Fruit fly (Drosophila melanogaster) whole organism, embryonic: ENCODE data around the gene Flad1.

Experiments used
- ATbp ChIP-seq: fragments of 200-800 bp; sonication (Bioruptor generic); optimal IDR thresholded peaks from 2 replicates; lab custom pipeline; 2017; ENCODE audit warnings: missing biosample characterization, mild to moderate bottlenecking, missing genetic modification characterization, missing genetic modification reagents
- Ada2b ChIP-seq: fragments of 200-800 bp; sonication (Bioruptor generic); IDR thresholded peaks from 2 replicates; pipeline ENCODE4 v1.3.6; 2022; ENCODE audit warnings: missing biosample characterization, missing genetic modification characterization
- CG10565 ChIP-seq: fragments of 200-800 bp; sonication (Bioruptor generic); optimal IDR thresholded peaks from 3 replicates; lab custom pipeline; 2016; ENCODE audit warnings: missing biosample characterization, mild to moderate bottlenecking, missing genetic modification characterization
- CG11695 ChIP-seq: fragments of 200-800 bp; sonication (Bioruptor generic); IDR thresholded peaks from 3 replicates; pipeline ENCODE4 v1.3.6; 2022; ENCODE audit warnings: missing biosample characterization, missing genetic modification characterization
- CG12071 ChIP-seq: fragments of 200-800 bp; sonication (Bioruptor generic); optimal IDR thresholded peaks from 3 replicates; lab custom pipeline; 2018; ENCODE audit warnings: missing biosample characterization, mild to moderate bottlenecking, missing genetic modification characterization
- CG12155 ChIP-seq: fragments of 200-800 bp; sonication (Bioruptor generic); optimal IDR thresholded peaks from 3 replicates; lab custom pipeline; 2016; ENCODE audit warnings: missing biosample characterization, missing genetic modification characterization
- CG12299 ChIP-seq: fragments of 200-800 bp; sonication (Bioruptor generic); optimal IDR thresholded peaks from 2 replicates; lab custom pipeline; 2018; ENCODE audit warnings: missing biosample characterization, mild to moderate bottlenecking, missing genetic modification characterization
- CG13424 ChIP-seq: fragments of 200-800 bp; sonication (Bioruptor generic); optimal IDR thresholded peaks from 2 replicates; lab custom pipeline; 2019; ENCODE audit warnings: missing biosample characterization, mild to moderate bottlenecking, missing genetic modification characterization, moderate library complexity
- CG1603 ChIP-seq: fragments of 200-800 bp; sonication (Bioruptor generic); optimal IDR thresholded peaks from 2 replicates; lab custom pipeline; 2019; ENCODE audit warnings: missing biosample characterization, mild to moderate bottlenecking, missing genetic modification characterization, moderate library complexity
- CG16813 ChIP-seq: fragments of 200-800 bp; sonication (Bioruptor generic); IDR thresholded peaks from 3 replicates; pipeline ENCODE4 v1.3.6; 2022; ENCODE audit warnings: missing biosample characterization, missing genetic modification characterization; ENCODE audit not compliant: partially characterized antibody
- CG17385 ChIP-seq: fragments of 200-800 bp; sonication (Bioruptor generic); optimal IDR thresholded peaks from 3 replicates; lab custom pipeline; 2018; ENCODE audit warnings: missing biosample characterization, mild to moderate bottlenecking, missing genetic modification characterization
- CG18599 ChIP-seq: fragments of 200-800 bp; sonication (Bioruptor generic); optimal IDR thresholded peaks from 3 replicates; lab custom pipeline; 2017; ENCODE audit warnings: missing biosample characterization, missing genetic modification characterization, mild to moderate bottlenecking, moderate library complexity, missing genetic modification reagents
- CG31388 ChIP-seq: fragments of 200-800 bp; sonication (Bioruptor generic); optimal IDR thresholded peaks from 2 replicates; lab custom pipeline; 2016; ENCODE audit warnings: missing biosample characterization, missing genetic modification characterization
- CG32767 ChIP-seq: fragments of 200-800 bp; sonication (Bioruptor generic); IDR thresholded peaks from 2 replicates; pipeline ENCODE4 v1.3.6; 2022; ENCODE audit warnings: missing biosample characterization, missing genetic modification characterization
- CG6765 ChIP-seq: fragments of 200-800 bp; sonication (Bioruptor generic); optimal IDR thresholded peaks from 3 replicates; lab custom pipeline; 2017; ENCODE audit warnings: missing biosample characterization, mild to moderate bottlenecking, missing genetic modification characterization
- CG7357 ChIP-seq: fragments of 200-800 bp; sonication (Bioruptor generic); IDR thresholded peaks from 3 replicates; pipeline ENCODE4 v1.3.6; 2022; ENCODE audit warnings: missing biosample characterization, missing genetic modification characterization
- CG7745 ChIP-seq: fragments of 200-800 bp; sonication (Bioruptor generic); optimal IDR thresholded peaks from 2 replicates; lab custom pipeline; 2018; ENCODE audit warnings: missing biosample characterization, mild to moderate bottlenecking, missing genetic modification characterization, moderate library complexity
- CG8089 ChIP-seq: fragments of 200-800 bp; sonication (Bioruptor generic); optimal IDR thresholded peaks from 3 replicates; lab custom pipeline; 2016; ENCODE audit warnings: missing biosample characterization, missing genetic modification characterization
- Chrac-16 ChIP-seq: fragments of 200-800 bp; sonication (Bioruptor generic); optimal IDR thresholded peaks from 3 replicates; lab custom pipeline; 2016; ENCODE audit warnings: missing biosample characterization, missing genetic modification characterization
- D19A ChIP-seq: fragments of 200-800 bp; optimal IDR thresholded peaks from 3 replicates; lab custom pipeline; 2019; ENCODE audit warnings: missing biosample characterization, mild to moderate bottlenecking, missing genetic modification characterization, moderate library complexity
- Ets97D ChIP-seq: fragments of 200-800 bp; sonication (Bioruptor generic); optimal IDR thresholded peaks from 3 replicates; lab custom pipeline; 2016; ENCODE audit warnings: missing biosample characterization, missing genetic modification characterization
- H15 ChIP-seq: fragments of 200-800 bp; sonication (Bioruptor generic); IDR thresholded peaks from 3 replicates; pipeline ENCODE4 v1.3.6; 2022; ENCODE audit warnings: missing biosample characterization, missing genetic modification characterization
- Neu2 ChIP-seq: fragments of 200-800 bp; sonication (Bioruptor generic); optimal IDR thresholded peaks from 3 replicates; lab custom pipeline; 2016; ENCODE audit warnings: missing biosample characterization, missing genetic modification characterization, borderline replicate concordance
- PHDP ChIP-seq: fragments of 200-800 bp; sonication (Bioruptor generic); optimal IDR thresholded peaks from 3 replicates; lab custom pipeline; 2018; ENCODE audit warnings: missing biosample characterization, mild to moderate bottlenecking, missing genetic modification characterization, moderate library complexity
- Side ChIP-seq: fragments of 200-800 bp; sonication (Bioruptor generic); optimal IDR thresholded peaks from 2 replicates; lab custom pipeline; 2016; ENCODE audit warnings: missing biosample characterization, missing genetic modification characterization
- Six4 ChIP-seq: fragments of 200-800 bp; sonication (Bioruptor generic); optimal IDR thresholded peaks from 2 replicates; lab custom pipeline; 2016; ENCODE audit warnings: missing biosample characterization, missing genetic modification characterization
- Taf1 ChIP-seq: fragments of 200-800 bp; sonication (Bioruptor generic); IDR thresholded peaks from 2 replicates; pipeline ENCODE4 v1.3.6; 2022; ENCODE audit warnings: missing biosample characterization, missing genetic modification characterization
- ap ChIP-seq: fragments of 200-800 bp; sonication (Bioruptor generic); IDR thresholded peaks from 2 replicates; pipeline ENCODE4 v1.3.6; 2022; ENCODE audit warnings: missing biosample characterization, missing genetic modification characterization
- cas ChIP-seq: fragments of 200-800 bp; sonication (Bioruptor generic); IDR thresholded peaks from 2 replicates; pipeline ENCODE4 v1.3.6; 2022; ENCODE audit warnings: missing biosample characterization, missing genetic modification characterization
- caup ChIP-seq: fragments of 200-800 bp; sonication (Bioruptor generic); optimal IDR thresholded peaks from 3 replicates; lab custom pipeline; 2017; ENCODE audit warnings: missing biosample characterization, mild to moderate bottlenecking, missing genetic modification characterization, moderate library complexity; ENCODE audit not compliant: severe bottlenecking
- en ChIP-seq: fragments of 200-800 bp; sonication (Bioruptor generic); optimal IDR thresholded peaks from 2 replicates; lab custom pipeline; 2016; ENCODE audit warnings: missing biosample characterization, missing genetic modification characterization
- gce ChIP-seq: fragments of 200-800 bp; sonication (Bioruptor generic); IDR thresholded peaks from 3 replicates; pipeline ENCODE4 v1.3.6; 2022; ENCODE audit warnings: missing biosample characterization, missing genetic modification characterization
- grau ChIP-seq: fragments of 200-800 bp; optimal IDR thresholded peaks from 3 replicates; lab custom pipeline; 2019; ENCODE audit warnings: missing biosample characterization, mild to moderate bottlenecking, missing genetic modification characterization, moderate library complexity
- hbn ChIP-seq: fragments of 200-800 bp; sonication (Bioruptor generic); IDR thresholded peaks from 2 replicates; pipeline ENCODE4 v1.3.6; 2022; ENCODE audit warnings: missing biosample characterization, missing genetic modification characterization; ENCODE audit not compliant: partially characterized antibody
- kah ChIP-seq: fragments of 200-800 bp; sonication (Bioruptor generic); optimal IDR thresholded peaks from 2 replicates; lab custom pipeline; 2018; ENCODE audit warnings: missing biosample characterization, mild to moderate bottlenecking, missing genetic modification characterization
- lbe ChIP-seq: fragments of 200-800 bp; sonication (Bioruptor generic); optimal IDR thresholded peaks from 2 replicates; lab custom pipeline; 2016; ENCODE audit warnings: missing biosample characterization, mild to moderate bottlenecking, missing genetic modification characterization
- lilli ChIP-seq: fragments of 200-800 bp; sonication (Bioruptor generic); optimal IDR thresholded peaks from 3 replicates; lab custom pipeline; 2016; ENCODE audit warnings: missing biosample characterization, missing genetic modification characterization
- phol ChIP-seq: fragments of 200-800 bp; sonication (Bioruptor generic); optimal IDR thresholded peaks from 3 replicates; lab custom pipeline; 2018; ENCODE audit warnings: missing biosample characterization, mild to moderate bottlenecking, missing genetic modification characterization, moderate library complexity
- prd ChIP-seq, 3 experiments: fragments of >200 bp in 2 of 3; fragments of 200-800 bp in 1 of 3; sonication (Bioruptor generic) in 1 of 3; optimal IDR thresholded peaks in 2 of 3; IDR thresholded peaks in 1 of 3; 2 replicates in 2 of 3; 3 replicates in 1 of 3; pipeline versions ENCODE4 v1.3.6 to Lab custom; 2017 to 2022; ENCODE audit warnings: missing biosample characterization in 1 of 3, missing genetic modification characterization in 1 of 3
- sens ChIP-seq: fragments of 200-800 bp; sonication (Bioruptor generic); peaks from one replicate; lab custom pipeline; 2016; ENCODE audit warnings: missing biosample characterization, missing genetic modification characterization
- sima ChIP-seq: fragments of 200-800 bp; sonication (Bioruptor generic); optimal IDR thresholded peaks from 2 replicates; lab custom pipeline; 2016; ENCODE audit warnings: missing biosample characterization, missing genetic modification characterization
- slbo ChIP-seq: fragments of 200-800 bp; sonication (Bioruptor generic); IDR thresholded peaks from 2 replicates; pipeline ENCODE4 v1.3.6; 2022; ENCODE audit warnings: missing biosample characterization, missing genetic modification characterization
- stwl ChIP-seq: fragments of 200-800 bp; sonication (Bioruptor generic); optimal IDR thresholded peaks from 3 replicates; lab custom pipeline; 2018; ENCODE audit warnings: missing biosample characterization, mild to moderate bottlenecking, missing genetic modification characterization, moderate library complexity
- trh ChIP-seq: fragments of 200-800 bp; sonication (Bioruptor generic); optimal IDR thresholded peaks from 2 replicates; lab custom pipeline; 2016; ENCODE audit warnings: missing biosample characterization, missing genetic modification characterization
- twi ChIP-seq: fragments of 200-800 bp; optimal IDR thresholded peaks from 2 replicates; lab custom pipeline; 2019; ENCODE audit warnings: missing biosample characterization, mild to moderate bottlenecking, missing genetic modification characterization, moderate library complexity
- unc-4 ChIP-seq: fragments of 200-800 bp; sonication (Bioruptor generic); IDR thresholded peaks from 2 replicates; pipeline ENCODE4 v1.3.6; 2022; ENCODE audit warnings: missing biosample characterization, missing genetic modification characterization; ENCODE audit not compliant: partially characterized antibody
- wek ChIP-seq: fragments of 200-800 bp; sonication (Bioruptor generic); optimal IDR thresholded peaks from 3 replicates; lab custom pipeline; 2018; ENCODE audit warnings: missing biosample characterization, mild to moderate bottlenecking, missing genetic modification characterization, moderate library complexity
- zfh1 ChIP-seq: fragments of 200-800 bp; sonication (Bioruptor generic); IDR thresholded peaks from 3 replicates; pipeline ENCODE4 v1.3.6; 2022; ENCODE audit warnings: missing biosample characterization, missing genetic modification characterization

Flad1 gene

DNA sequence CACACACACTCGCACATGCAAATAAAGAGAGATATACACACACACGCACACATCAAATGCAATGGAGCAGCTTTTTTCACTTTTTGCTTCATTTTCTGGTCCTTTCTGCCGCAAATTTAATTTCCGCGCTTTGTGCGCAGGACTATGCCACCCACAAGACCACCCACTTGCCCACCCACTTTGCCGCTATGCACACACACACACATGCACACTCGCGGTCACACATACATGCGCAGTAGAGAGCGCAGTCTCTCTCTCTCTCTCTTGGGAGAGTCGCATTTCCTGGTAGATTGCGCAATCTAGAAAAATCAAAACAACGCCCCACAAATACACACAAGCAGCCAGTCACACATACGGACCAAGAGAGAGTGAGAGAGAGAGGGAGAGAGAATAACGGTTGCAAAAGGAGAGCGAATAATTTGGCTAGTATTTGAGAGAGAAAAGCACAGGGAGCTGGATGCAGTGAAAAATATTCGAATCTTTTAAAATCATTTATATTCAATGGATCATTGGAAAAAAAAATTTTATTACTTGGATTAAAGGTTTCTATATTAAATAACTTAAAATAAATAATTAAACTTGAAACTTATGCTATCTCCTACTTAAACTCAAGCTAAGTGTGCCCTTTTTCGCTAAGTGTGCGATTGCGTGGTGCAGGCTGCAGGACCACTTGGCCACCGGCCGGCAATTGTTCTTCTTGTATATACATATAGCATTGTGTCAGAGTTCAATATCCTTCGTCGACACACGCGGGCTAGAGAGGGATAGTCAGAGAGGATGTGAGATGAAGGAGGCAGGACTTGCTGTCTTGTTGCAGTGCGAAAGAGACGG lies 22.3 kb upstream of the Flad1 start (continued):
- TF ChIP-seq CG32767 (GFP tag; lab: Robert Waterston, UW) (0 out of 2 replicates have a peak, but pooled peaks have one; percentile 30), slbo (peak; percentile 70), phol (tag; lab: Kevin White, UChicago) (peak; percentile 55), Ets97D (GFP tag; lab: Kevin White, UChicago) (no peak), prd (optimal IDR thresholded peaks at IDR 0.05; lab: Kevin White, UChicago) (no peak), prd (GFP tag; IDR thresholded peaks at IDR 0.05; lab: Robert Waterston, UW) (peak; percentile 86), sens (peak; percentile 91), Six4 (GFP tag; lab: Kevin White, UChicago) (peak; percentile 0), PHDP (tag; lab: Kevin White, UChicago) (peak; percentile 43), CG12155 (GFP tag; lab: Kevin White, UChicago) (no peak), CG1603 (tag; lab: Kevin White, UChicago) (no peak), Ada2b (GFP tag; lab: Robert Waterston, UW) (peak; percentile 65), unc-4 (GFP tag; lab: Robert Waterston, UW) (no peak), CG8089 (no peak), CG12299 (tag; lab: Kevin White, UChicago) (no peak), zfh1 (GFP tag; lab: Robert Waterston, UW) (peak; percentile 67), CG6765 (GFP tag; lab: Kevin White, UChicago) (no peak), CG10565 (GFP tag; lab: Kevin White, UChicago) (no peak), Chrac-16 (peak; percentile 27), CG11695 (peak; percentile 76), CG16813 (GFP tag; lab: Robert Waterston, UW) (no peak), Neu2 (GFP tag; lab: Kevin White, UChicago) (no peak), sima (GFP tag; lab: Kevin White, UChicago) (no peak), ap (GFP tag; lab: Robert Waterston, UW) (peak; percentile 53), twi (tag; lab: Kevin White, UChicago) (no peak), wek (GFP tag; lab: Kevin White, UChicago) (no peak), D19A (tag; lab: Kevin White, UChicago) (peak; percentile 66), CG12071 (GFP tag; lab: Kevin White, UChicago) (no peak), lbe (GFP tag; lab: Kevin White, UChicago) (no peak), gce (0 out of 3 replicates have a peak, but pooled peaks have one; percentile 22), CG17385 (GFP tag; lab: Kevin White, UChicago) (peak; percentile 44), lilli (peak; percentile 46), CG7745 (tag; lab: Kevin White, UChicago) (no peak), en (GFP tag; lab: Kevin White, UChicago) (no peak), CG7357 (GFP tag; lab: Robert Waterston, UW) (peak; percentile 40; the same call in 1 of the 3 replicates), CG18599 (GFP tag; lab: Kevin White, UChicago) (peak; percentile 85), hbn (no peak), Taf1 (no peak; the same call in 1 of the 2 replicates), caup (GFP tag; lab: Kevin White, UChicago) (peak; percentile 37), ATbp (GFP tag; lab: Kevin White, UChicago) (peak; percentile 50), CG13424 (tag; lab: Kevin White, UChicago) (peak; percentile 59), Side (GFP tag; lab: Kevin White, UChicago) (no peak), cas (no peak), kah (GFP tag; lab: Kevin White, UChicago) (no peak), stwl (no peak), trh (no peak), H15 (GFP tag; lab: Robert Waterston, UW) (0 out of 3 replicates have a peak, but pooled peaks have one; percentile 51), grau (tag; lab: Kevin White, UChicago) (peak; percentile 63), CG31388 (GFP tag; lab: Kevin White, UChicago) (no peak)
